Worm (Caenorhabditis elegans): ENCODE data around the gene fndc-1.

fndc-1 gene

DNA sequence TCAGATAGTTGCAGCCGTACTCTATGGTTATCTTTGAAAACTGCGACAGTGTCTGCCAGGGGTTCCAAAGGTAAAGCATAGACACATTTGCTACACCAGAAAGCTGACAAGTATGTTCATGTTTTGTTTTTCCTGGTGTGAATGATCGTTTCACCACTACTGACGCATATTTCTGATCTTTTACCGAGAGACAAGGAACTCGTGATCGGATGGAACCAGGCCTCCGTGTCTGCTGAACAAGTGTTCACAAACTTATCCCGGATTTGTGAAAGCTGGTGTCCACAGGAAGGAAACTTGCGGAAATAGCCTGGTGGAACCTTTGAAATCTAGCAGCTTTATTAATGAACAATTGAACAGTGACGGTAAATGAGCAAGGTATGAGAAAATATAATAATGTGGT is 22.6 kb upstream of the fndc-1 start (continued):
- no peak for TF ChIP-seq F23B12.7 (tag; optimal IDR thresholded peaks at IDR 0.05; ENCODE audit: insufficient read depth)
- 0 out of 2 replicates have a peak, but pooled peaks have one; percentile 30 for TF ChIP-seq hmg-1.2 (GFP tag; IDR thresholded peaks at IDR 0.05)
- TF ChIP-seq ztf-3 (GFP tag; optimal IDR thresholded peaks at IDR 0.05): no peak
- peak; percentile 59; the same call in 1 of the 2 replicates for TF ChIP-seq nfyb-1 (GFP tag; IDR thresholded peaks at IDR 0.05)
- TF ChIP-seq rpc-1 (optimal IDR thresholded peaks at IDR 0.05): no peak
- TF ChIP-seq rpc-1 (tag; optimal IDR thresholded peaks at IDR 0.05): no peak
- no peak for TF ChIP-seq let-607 (tag; optimal IDR thresholded peaks at IDR 0.05)
- no peak for TF ChIP-seq egl-44 (GFP tag; IDR thresholded peaks at IDR 0.05)
- no peak for TF ChIP-seq ztf-18 (tag; optimal IDR thresholded peaks at IDR 0.05)
- TF ChIP-seq lsy-27 (tag; optimal IDR thresholded peaks at IDR 0.05; ENCODE audit: borderline replicate concordance, insufficient read depth): no peak
- no peak for TF ChIP-seq Y53F4B.3 (GFP tag; IDR thresholded peaks at IDR 0.05)
- TF ChIP-seq F39B2.1 (GFP tag; IDR thresholded peaks at IDR 0.05): 0 out of 2 replicates have a peak, but pooled peaks have one; percentile 3
- TF ChIP-seq egl-18 (GFP tag; IDR thresholded peaks at IDR 0.05): no peak
- no peak for TF ChIP-seq F57A8.1 (GFP tag; optimal IDR thresholded peaks at IDR 0.05)
- no peak for TF ChIP-seq ztf-26 (tag; optimal IDR thresholded peaks at IDR 0.05)
- TF ChIP-seq sdz-38 (tag; optimal IDR thresholded peaks at IDR 0.05): no peak
- 0 out of 2 replicates have a peak, but pooled peaks have one; percentile 30 for TF ChIP-seq mcd-1 (GFP tag; IDR thresholded peaks at IDR 0.05)
- no peak for TF ChIP-seq die-1 (tag; optimal IDR thresholded peaks at IDR 0.05)
- TF ChIP-seq hmg-20 (GFP tag; IDR thresholded peaks at IDR 0.05): no peak
- no peak for TF ChIP-seq F22D6.2 (tag; optimal IDR thresholded peaks at IDR 0.05)
- TF ChIP-seq sptf-2 (GFP tag; optimal IDR thresholded peaks at IDR 0.05): no peak
- TF ChIP-seq F49E8.2 (tag; optimal IDR thresholded peaks at IDR 0.05; ENCODE audit: insufficient read depth): peak; percentile 54
- TF ChIP-seq ama-1 (optimal IDR thresholded peaks at IDR 0.05): no peak
- no peak for TF ChIP-seq ama-1 (GFP tag; optimal IDR thresholded peaks at IDR 0.05)
- TF ChIP-seq madf-3 (GFP tag; IDR thresholded peaks at IDR 0.05): 0 out of 2 replicates have a peak, but pooled peaks have one; percentile 70
- TF ChIP-seq egrh-3 (GFP tag; IDR thresholded peaks at IDR 0.05): no peak
- TF ChIP-seq attf-3 (GFP tag; conservative IDR thresholded peaks at IDR 0.05): no peak
- no peak for TF ChIP-seq him-1 (tag; optimal IDR thresholded peaks at IDR 0.05)
- no peak for TF ChIP-seq mel-28 (tag; optimal IDR thresholded peaks at IDR 0.05; ENCODE audit: borderline replicate concordance)
- no peak for TF ChIP-seq ceh-27 (GFP tag; optimal IDR thresholded peaks at IDR 0.05)
- no peak for TF ChIP-seq K11D2.4 (GFP tag; IDR thresholded peaks at IDR 0.05)
- no peak for TF ChIP-seq aptf-3 (GFP tag; IDR thresholded peaks at IDR 0.05)
- TF ChIP-seq D2030.7 (GFP tag; IDR thresholded peaks at IDR 0.05): 0 out of 2 replicates have a peak, but pooled peaks have one; percentile 39
- TF ChIP-seq B0019.2 (GFP tag; conservative IDR thresholded peaks at IDR 0.05): no peak
- TF ChIP-seq ceh-100 (GFP tag; IDR thresholded peaks at IDR 0.05): peak; percentile 37; the same call in 1 of the 2 replicates
- no peak for TF ChIP-seq nhr-27 (tag; optimal IDR thresholded peaks at IDR 0.05)
- no peak for TF ChIP-seq ztf-25 (GFP tag; IDR thresholded peaks at IDR 0.05)
- TF ChIP-seq cebp-1 (GFP tag; IDR thresholded peaks at IDR 0.05): no peak
- TF ChIP-seq cebp-1 (tag; optimal IDR thresholded peaks at IDR 0.05): no peak
- TF ChIP-seq zfh-2 (GFP tag; conservative IDR thresholded peaks at IDR 0.05): no peak
- TF ChIP-seq hlh-12 (tag; optimal IDR thresholded peaks at IDR 0.05): no peak
- TF ChIP-seq nhr-120 (GFP tag; IDR thresholded peaks at IDR 0.05): no peak
- TF ChIP-seq somi-1 (GFP tag; optimal IDR thresholded peaks at IDR 0.05): no peak
- TF ChIP-seq C17E4.6 (GFP tag; IDR thresholded peaks at IDR 0.05): no peak
- TF ChIP-seq dpl-1 (GFP tag; optimal IDR thresholded peaks at IDR 0.05): no peak
- TF ChIP-seq athp-1 (tag; optimal IDR thresholded peaks at IDR 0.05): peak; percentile 13
- no peak for TF ChIP-seq cebp-2 (GFP tag; IDR thresholded peaks at IDR 0.05)
- no peak for TF ChIP-seq snpc-4 (GFP tag; optimal IDR thresholded peaks at IDR 0.05)
- TF ChIP-seq snpc-4 (tag; optimal IDR thresholded peaks at IDR 0.05): no peak
- TF ChIP-seq Y79H2A.3 (GFP tag; conservative IDR thresholded peaks at IDR 0.05): peak; percentile 62; the same call in 1 of the 2 replicates
